Fruit fly (Drosophila melanogaster) whole organism, embryonic: Measurements from ENCODE around the gene orb.
A peak's percentile ranks its signal among the peaks of the same experiment; 100 is the strongest.

Experiments used
- Awh ChIP-seq: fragments of 200-800 bp; sonication (Bioruptor generic); IDR thresholded peaks from 2 replicates; pipeline ENCODE4, ENCODE4 v1.3.6; 2022; ENCODE audit warnings: missing biosample characterization, missing genetic modification characterization
- B-H2 ChIP-seq: fragments of 200-800 bp; sonication (Bioruptor generic); optimal IDR thresholded peaks from 2 replicates; lab custom pipeline; 2018; ENCODE audit warnings: missing biosample characterization, mild to moderate bottlenecking, missing genetic modification characterization
- CG11085 ChIP-seq: fragments of 200-800 bp; sonication (Bioruptor generic); IDR thresholded peaks from 2 replicates; pipeline ENCODE4 v1.3.6; 2022; ENCODE audit warnings: missing biosample characterization, missing genetic modification characterization
- CG11093 ChIP-seq: fragments of 200-800 bp; sonication (Bioruptor generic); IDR thresholded peaks from 3 replicates; pipeline ENCODE4 v1.3.6; 2022; ENCODE audit warnings: missing biosample characterization, missing genetic modification characterization
- CG13624 ChIP-seq: fragments of 200-800 bp; sonication (Bioruptor generic); optimal IDR thresholded peaks from 2 replicates; lab custom pipeline; 2016; ENCODE audit warnings: missing biosample characterization, missing genetic modification characterization
- CG13894 ChIP-seq: fragments of 200-800 bp; sonication (Bioruptor generic); optimal IDR thresholded peaks from 3 replicates; lab custom pipeline; 2018; ENCODE audit warnings: missing biosample characterization, mild to moderate bottlenecking, missing genetic modification characterization, moderate library complexity
- CG14860 ChIP-seq: fragments of 200-800 bp; sonication (Bioruptor generic); IDR thresholded peaks from 3 replicates; pipeline ENCODE4 v1.3.6; 2022; ENCODE audit warnings: missing biosample characterization, missing genetic modification characterization; ENCODE audit not compliant: partially characterized antibody
- CG16863 ChIP-seq: fragments of 200-800 bp; sonication (Bioruptor generic); optimal IDR thresholded peaks from 3 replicates; lab custom pipeline; 2016; ENCODE audit warnings: missing biosample characterization, missing genetic modification characterization
- CG17385 ChIP-seq: fragments of 200-800 bp; sonication (Bioruptor generic); optimal IDR thresholded peaks from 3 replicates; lab custom pipeline; 2018; ENCODE audit warnings: missing biosample characterization, mild to moderate bottlenecking, missing genetic modification characterization
- CG18476 ChIP-seq: fragments of 200-800 bp; sonication (Bioruptor generic); optimal IDR thresholded peaks from 2 replicates; lab custom pipeline; 2016; ENCODE audit warnings: missing biosample characterization, mild to moderate bottlenecking, missing genetic modification characterization
- CG18619 ChIP-seq: fragments of 200-800 bp; sonication (Bioruptor generic); optimal IDR thresholded peaks from 3 replicates; lab custom pipeline; 2017; ENCODE audit warnings: missing biosample characterization, mild to moderate bottlenecking, missing genetic modification characterization
- CG2199 ChIP-seq: fragments of 200-800 bp; sonication (Bioruptor generic); IDR thresholded peaks from 3 replicates; pipeline ENCODE4 v1.3.6; 2022; ENCODE audit warnings: missing biosample characterization, missing genetic modification characterization
- CG31365 ChIP-seq: fragments of 200-800 bp; sonication (Bioruptor generic); optimal IDR thresholded peaks from 2 replicates; lab custom pipeline; 2018; ENCODE audit warnings: missing biosample characterization, mild to moderate bottlenecking, missing genetic modification characterization
- CG32772 ChIP-seq: fragments of 200-800 bp; sonication (Bioruptor generic); IDR thresholded peaks from 2 replicates; pipeline ENCODE4 v1.3.6; 2022; ENCODE audit warnings: missing biosample characterization, missing genetic modification characterization
- CG4854 ChIP-seq: fragments of 200-800 bp; sonication (Bioruptor generic); optimal IDR thresholded peaks from 2 replicates; lab custom pipeline; 2016; ENCODE audit warnings: missing biosample characterization, missing genetic modification characterization, inconsistent platforms
- CG6765 ChIP-seq: fragments of 200-800 bp; sonication (Bioruptor generic); optimal IDR thresholded peaks from 3 replicates; lab custom pipeline; 2017; ENCODE audit warnings: missing biosample characterization, mild to moderate bottlenecking, missing genetic modification characterization
- CG6854 ChIP-seq: fragments of 200-800 bp; sonication (Bioruptor generic); optimal IDR thresholded peaks from 3 replicates; lab custom pipeline; 2017; ENCODE audit warnings: missing biosample characterization, mild to moderate bottlenecking, missing genetic modification characterization
- CG8765 ChIP-seq: fragments of 200-800 bp; sonication (Bioruptor generic); IDR thresholded peaks from 2 replicates; pipeline ENCODE4 v1.3.6; 2022; ENCODE audit warnings: missing biosample characterization, missing genetic modification characterization
- CG9932 ChIP-seq: fragments of 200-800 bp; sonication (Bioruptor generic); IDR thresholded peaks from 2 replicates; pipeline ENCODE4 v1.3.6; 2022; ENCODE audit warnings: missing biosample characterization, missing genetic modification characterization
- D ChIP-seq, 2 experiments: fragments of 200-800 bp in 1 of 2; fragments of >200 bp in 1 of 2; sonication (Bioruptor generic) in 1 of 2; optimal IDR thresholded peaks; 2 replicates in 1 of 2; 3 replicates in 1 of 2; lab custom pipeline; 2017; ENCODE audit warnings: mild to moderate bottlenecking in 1 of 2, missing biosample characterization in 1 of 2, missing genetic modification characterization in 1 of 2, missing genetic modification reagents in 1 of 2
- D19A ChIP-seq: fragments of 200-800 bp; optimal IDR thresholded peaks from 3 replicates; lab custom pipeline; 2019; ENCODE audit warnings: missing biosample characterization, mild to moderate bottlenecking, missing genetic modification characterization, moderate library complexity
- Dbx ChIP-seq: fragments of 200-800 bp; sonication (Bioruptor generic); IDR thresholded peaks from 3 replicates; pipeline ENCODE4 v1.3.6; 2022; ENCODE audit warnings: missing biosample characterization, missing genetic modification characterization
- Drgx ChIP-seq: fragments of 200-800 bp; sonication (Bioruptor generic); IDR thresholded peaks from 2 replicates; pipeline ENCODE4 v1.3.6; 2022; ENCODE audit warnings: missing biosample characterization, missing genetic modification characterization
- ERR ChIP-seq: fragments of 200-800 bp; sonication (Bioruptor generic); optimal IDR thresholded peaks from 2 replicates; lab custom pipeline; 2016; ENCODE audit warnings: missing biosample characterization, missing genetic modification characterization
- Ets97D ChIP-seq: fragments of 200-800 bp; sonication (Bioruptor generic); optimal IDR thresholded peaks from 3 replicates; lab custom pipeline; 2016; ENCODE audit warnings: missing biosample characterization, missing genetic modification characterization
- GATAe ChIP-seq: fragments of 200-800 bp; sonication (Bioruptor generic); conservative IDR thresholded peaks from 2 replicates; pipeline ENCODE4 v1.3.6; 2022; ENCODE audit warnings: missing biosample characterization, missing genetic modification characterization
- Gug ChIP-seq: fragments of 200-800 bp; sonication (Bioruptor generic); IDR thresholded peaks from 4 replicates; pipeline ENCODE4 v1.3.6; 2022; ENCODE audit warnings: missing biosample characterization, missing genetic modification characterization
- Hand ChIP-seq: fragments of 200-800 bp; sonication (Bioruptor generic); optimal IDR thresholded peaks from 2 replicates; lab custom pipeline; 2017; ENCODE audit warnings: mild to moderate bottlenecking, missing biosample characterization, missing genetic modification reagents, missing genetic modification characterization
- Hmr ChIP-seq: fragments of 200-800 bp; sonication (Bioruptor generic); optimal IDR thresholded peaks from 3 replicates; lab custom pipeline; 2017; ENCODE audit warnings: mild to moderate bottlenecking, missing biosample characterization, missing genetic modification reagents, missing genetic modification characterization
- Mrtf ChIP-seq: fragments of 200-800 bp; sonication (Bioruptor generic); IDR thresholded peaks from 3 replicates; pipeline ENCODE4 v1.3.6; 2022; ENCODE audit warnings: missing biosample characterization, missing genetic modification characterization
- ab ChIP-seq: fragments of 200-800 bp; sonication (Bioruptor generic); optimal IDR thresholded peaks from 2 replicates; lab custom pipeline; 2016; ENCODE audit warnings: missing biosample characterization, missing genetic modification characterization
- caup ChIP-seq: fragments of 200-800 bp; sonication (Bioruptor generic); optimal IDR thresholded peaks from 3 replicates; lab custom pipeline; 2017; ENCODE audit warnings: missing biosample characterization, mild to moderate bottlenecking, missing genetic modification characterization, moderate library complexity; ENCODE audit not compliant: severe bottlenecking
- cg ChIP-seq: fragments of 200-800 bp; sonication (Bioruptor generic); optimal IDR thresholded peaks from 3 replicates; lab custom pipeline; 2019; ENCODE audit warnings: missing biosample characterization, mild to moderate bottlenecking, missing genetic modification characterization, moderate library complexity
- crol ChIP-seq: fragments of 200-800 bp; sonication (Bioruptor generic); IDR thresholded peaks from 2 replicates; pipeline ENCODE4 v1.3.6; 2022; ENCODE audit warnings: missing biosample characterization, missing genetic modification characterization
- esg ChIP-seq: fragments of 200-800 bp; sonication (Bioruptor generic); conservative IDR thresholded peaks from 2 replicates; pipeline ENCODE4 v1.3.6; 2022; ENCODE audit warnings: missing biosample characterization, missing genetic modification characterization
- ewg ChIP-seq: fragments of 200-800 bp; sonication (Bioruptor generic); optimal IDR thresholded peaks from 3 replicates; lab custom pipeline; 2017; ENCODE audit warnings: mild to moderate bottlenecking, missing biosample characterization, missing genetic modification reagents, missing genetic modification characterization
- grau ChIP-seq: fragments of 200-800 bp; optimal IDR thresholded peaks from 3 replicates; lab custom pipeline; 2019; ENCODE audit warnings: missing biosample characterization, mild to moderate bottlenecking, missing genetic modification characterization, moderate library complexity
- jigr1 ChIP-seq: fragments of 200-800 bp; sonication (Bioruptor generic); IDR thresholded peaks from 3 replicates; pipeline ENCODE4 v1.3.6; 2022; ENCODE audit warnings: missing biosample characterization, missing genetic modification characterization
- jing ChIP-seq: fragments of 200-800 bp; sonication (Bioruptor generic); optimal IDR thresholded peaks from 2 replicates; lab custom pipeline; 2018; ENCODE audit warnings: missing biosample characterization, mild to moderate bottlenecking, missing genetic modification characterization
- nau ChIP-seq: fragments of 200-800 bp; sonication (Bioruptor generic); optimal IDR thresholded peaks from 3 replicates; lab custom pipeline; 2017; ENCODE audit warnings: missing biosample characterization, mild to moderate bottlenecking, missing genetic modification characterization, missing genetic modification reagents
- oc ChIP-seq: fragments of 200-800 bp; sonication (Bioruptor generic); optimal IDR thresholded peaks from 2 replicates; lab custom pipeline; 2018; ENCODE audit warnings: missing biosample characterization, mild to moderate bottlenecking, missing genetic modification characterization, moderate library complexity
- pan ChIP-seq, 4 experiments: fragments of >200 bp in 3 of 4; fragments of 200-800 bp in 1 of 4; sonication (Bioruptor generic) in 1 of 4; optimal IDR thresholded peaks in 3 of 4; IDR thresholded peaks in 1 of 4; 2 replicates each; pipeline versions ENCODE4 v1.3.6 to Lab custom; 2017 to 2022; ENCODE audit warnings: missing biosample characterization in 2 of 4, missing genetic modification characterization in 2 of 4, mixed read lengths in 1 of 4
- pfk ChIP-seq: fragments of 200-800 bp; sonication (Bioruptor generic); optimal IDR thresholded peaks from 2 replicates; lab custom pipeline; 2018; ENCODE audit warnings: missing biosample characterization, mild to moderate bottlenecking, missing genetic modification characterization, moderate library complexity
- sens ChIP-seq: fragments of 200-800 bp; sonication (Bioruptor generic); peaks from one replicate; lab custom pipeline; 2016; ENCODE audit warnings: missing biosample characterization, missing genetic modification characterization
- slou ChIP-seq: fragments of 200-800 bp; sonication (Bioruptor generic); optimal IDR thresholded peaks from 3 replicates; lab custom pipeline; 2016; ENCODE audit warnings: missing biosample characterization, missing genetic modification characterization
- sob ChIP-seq: fragments of 200-800 bp; sonication (Bioruptor generic); IDR thresholded peaks from 2 replicates; pipeline ENCODE4 v1.3.6; 2022; ENCODE audit warnings: missing biosample characterization, missing genetic modification characterization
- trem ChIP-seq: fragments of 200-800 bp; optimal IDR thresholded peaks from 3 replicates; lab custom pipeline; 2019; ENCODE audit warnings: missing biosample characterization, mild to moderate bottlenecking, missing genetic modification characterization, moderate library complexity
- twi ChIP-seq: fragments of 200-800 bp; optimal IDR thresholded peaks from 2 replicates; lab custom pipeline; 2019; ENCODE audit warnings: missing biosample characterization, mild to moderate bottlenecking, missing genetic modification characterization, moderate library complexity
- wor ChIP-seq: fragments of 200-800 bp; sonication (Bioruptor generic); IDR thresholded peaks from 2 replicates; pipeline ENCODE4 v1.3.6; 2022; ENCODE audit warnings: missing biosample characterization, missing genetic modification characterization
- z ChIP-seq: fragments of 200-800 bp; sonication (Bioruptor generic); IDR thresholded peaks from 3 replicates; pipeline ENCODE4 v1.3.6; 2022; ENCODE audit warnings: missing biosample characterization, missing genetic modification characterization

orb gene

dm6 chr3R:23315630-23316029 is 35.0 kb upstream of the orb start (continued):
- TF ChIP-seq caup (GFP tag; lab: Kevin White, UChicago) (no peak), Ets97D (no peak)

dm6 chr3R:23315221-23315620 is 34.6 kb upstream of the orb start:
- no peak for TF ChIP-seq jing (GFP tag; lab: Kevin White, UChicago)
- no peak for TF ChIP-seq trem
- no peak for TF ChIP-seq CG13894 (tag; lab: Kevin White, UChicago)
- no peak for TF ChIP-seq D19A (tag; lab: Kevin White, UChicago)
- peak; percentile 5 for TF ChIP-seq twi (tag; lab: Kevin White, UChicago)
- peak; percentile 62 for TF ChIP-seq CG17385 (GFP tag; lab: Kevin White, UChicago)
- no peak for TF ChIP-seq Awh (GFP tag; lab: Robert Waterston, UW)
- TF ChIP-seq sob (GFP tag; lab: Robert Waterston, UW): no peak
- no peak for TF ChIP-seq CG13624
- no peak for TF ChIP-seq Mrtf (GFP tag; lab: Robert Waterston, UW)
- no peak for TF ChIP-seq GATAe (GFP tag; lab: Robert Waterston, UW)
- TF ChIP-seq CG11093 (GFP tag; lab: Robert Waterston, UW): no peak
- TF ChIP-seq D (optimal IDR thresholded peaks at IDR 0.05; lab: Kevin White, UChicago): peak; percentile 89
- TF ChIP-seq D (GFP tag; optimal IDR thresholded peaks at IDR 0.05; lab: Kevin White, UChicago): no peak
- peak; percentile 59 for TF ChIP-seq crol (GFP tag; lab: Robert Waterston, UW)
- TF ChIP-seq z: no peak
- no peak for TF ChIP-seq CG32772
- TF ChIP-seq B-H2: no peak
- TF ChIP-seq pfk: peak; percentile 90
- no peak for TF ChIP-seq CG18476 (GFP tag; lab: Kevin White, UChicago)
- no peak for TF ChIP-seq slou (GFP tag; lab: Kevin White, UChicago)
- TF ChIP-seq Drgx (GFP tag; lab: Robert Waterston, UW): no peak
- TF ChIP-seq CG6854 (GFP tag; lab: Kevin White, UChicago): no peak
- TF ChIP-seq oc (tag; lab: Kevin White, UChicago): peak; percentile 42
- TF ChIP-seq wor (GFP tag; lab: Robert Waterston, UW): no peak
- TF ChIP-seq CG11085: no peak
- no peak for TF ChIP-seq Hmr (GFP tag; lab: Kevin White, UChicago)
- TF ChIP-seq Hand (GFP tag; lab: Kevin White, UChicago): no peak
- TF ChIP-seq ERR: no peak
- no peak for TF ChIP-seq CG4854 (GFP tag; lab: Kevin White, UChicago)
- no peak for TF ChIP-seq nau (GFP tag; lab: Kevin White, UChicago)
- no peak for TF ChIP-seq CG16863 (GFP tag; lab: Kevin White, UChicago)
- TF ChIP-seq grau: no peak
- TF ChIP-seq CG31365 (tag; lab: Kevin White, UChicago): no peak
- TF ChIP-seq CG14860: no peak
- TF ChIP-seq CG2199 (GFP tag; lab: Robert Waterston, UW): 0 out of 3 replicates have a peak, but pooled peaks have one; percentile 19
- TF ChIP-seq esg (GFP tag; lab: Robert Waterston, UW): no peak
- no peak for TF ChIP-seq Gug (GFP tag; lab: Robert Waterston, UW)
- TF ChIP-seq jigr1: no peak
- peak; percentile 48 for TF ChIP-seq cg
- no peak for TF ChIP-seq ewg (GFP tag; lab: Kevin White, UChicago)
- TF ChIP-seq CG18619 (GFP tag; lab: Kevin White, UChicago): no peak
- TF ChIP-seq sens (GFP tag; lab: Kevin White, UChicago): no peak
- TF ChIP-seq ab (GFP tag; lab: Kevin White, UChicago): no peak
- TF ChIP-seq CG6765 (GFP tag; lab: Kevin White, UChicago): no peak
- no peak for TF ChIP-seq CG8765
- no peak for TF ChIP-seq Dbx (GFP tag; lab: Robert Waterston, UW)
- TF ChIP-seq pan (optimal IDR thresholded peaks at IDR 0.05; lab: Kevin White, UChicago): no peak
- no peak for TF ChIP-seq pan (GFP tag; optimal IDR thresholded peaks at IDR 0.05 in 1 of 2, IDR thresholded peaks at IDR 0.05 in 1 of 2)
- TF ChIP-seq CG9932 (GFP tag; lab: Robert Waterston, UW): no peak
